Worm (Caenorhabditis elegans): ENCODE data around the gene ztf-7.

ce11 chrV:9777645-9778044 is 11.9 kb downstream of the ztf-7 start, which contains the start of gene smg-4:
- TF ChIP-seq nhr-10 (tag; optimal IDR thresholded peaks at IDR 0.05) (no peak), F13H6.1 (tag; optimal IDR thresholded peaks at IDR 0.05) (no peak), unc-62 (GFP tag; optimal IDR thresholded peaks at IDR 0.05) (no peak), nhr-25 (tag; optimal IDR thresholded peaks at IDR 0.05) (no peak), sma-3 (GFP tag; optimal IDR thresholded peaks at IDR 0.05) (no peak), nhr-12 (tag; optimal IDR thresholded peaks at IDR 0.05) (no peak), nhr-11 (tag; optimal IDR thresholded peaks at IDR 0.05) (no peak)
